Worm (Caenorhabditis elegans) whole organism, L1 larva: ENCODE measurements around the gene C30E1.4.

ENCODE experiments used
- C34B4.2 ChIP-seq: sonication (generic microtip); optimal IDR thresholded peaks from 2 replicates; lab custom pipeline; 2017; ENCODE audit warnings: mild to moderate bottlenecking, missing genetic modification characterization, missing compliant biosample characterization
- Y116A8C.19 ChIP-seq: sonication (generic microtip); optimal IDR thresholded peaks from 2 replicates; lab custom pipeline; 2016; ENCODE audit warnings: missing compliant biosample characterization, missing genetic modification characterization, borderline replicate concordance
- aha-1 ChIP-seq: fragments of 150-350 bp; optimal IDR thresholded peaks from 2 replicates; lab custom pipeline; 2014; ENCODE audit warnings: missing biosample characterization, missing genetic modification characterization
- alr-1 ChIP-seq: fragments of 200-800 bp; sonication (Bioruptor generic); optimal IDR thresholded peaks from 2 replicates; lab custom pipeline; 2018; ENCODE audit warnings: borderline replicate concordance, mild to moderate bottlenecking, missing genetic modification characterization, missing compliant biosample characterization
- ceh-82 ChIP-seq, 3 experiments: fragments of 150-350 bp in 1 of 3; sonication (generic microtip) in 2 of 3; optimal IDR thresholded peaks; 2 replicates each; lab custom pipeline; 2014 to 2017; ENCODE audit warnings: missing biosample characterization in 3 of 3, missing genetic modification characterization in 3 of 3
- ceh-90 ChIP-seq: sonication (generic microtip); optimal IDR thresholded peaks from 2 replicates; lab custom pipeline; 2016; ENCODE audit warnings: missing genetic modification characterization, missing compliant biosample characterization
- dpl-1 ChIP-seq, 3 experiments: fragments of 150-350 bp in 2 of 3; sonication (generic microtip) in 1 of 3; optimal IDR thresholded peaks; 2 replicates each; lab custom pipeline; 2014 to 2017; ENCODE audit warnings: missing biosample characterization in 3 of 3, missing genetic modification characterization in 3 of 3, missing genetic modification reagents in 3 of 3
- efl-1 ChIP-seq, 4 experiments: fragments of 150-350 bp; optimal IDR thresholded peaks in 3 of 4; peaks in 1 of 4; 1 replicate in 1 of 4; 2 replicates in 3 of 4; lab custom pipeline; 2014; ENCODE audit warnings: missing biosample characterization in 2 of 4, missing genetic modification characterization in 2 of 4, missing genetic modification reagents in 2 of 4
- efl-3 ChIP-seq: fragments of 200-800 bp; sonication (Bioruptor generic); optimal IDR thresholded peaks from 2 replicates; lab custom pipeline; 2018; ENCODE audit warnings: mild to moderate bottlenecking, missing genetic modification characterization, missing compliant biosample characterization
- egl-13 ChIP-seq: sonication (generic microtip); optimal IDR thresholded peaks from 2 replicates; lab custom pipeline; 2016; ENCODE audit warnings: missing genotype, missing genetic modification reagents, missing genetic modification characterization, missing compliant biosample characterization
- elt-2 ChIP-seq: sonication (generic microtip); optimal IDR thresholded peaks from 2 replicates; lab custom pipeline; 2016; ENCODE audit warnings: missing genetic modification characterization, mild to moderate bottlenecking, inconsistent platforms, missing compliant biosample characterization, missing genetic modification reagents
- ets-5 ChIP-seq: fragments of 200-800 bp; sonication (Bioruptor generic); IDR thresholded peaks from 2 replicates; pipeline ENCODE4 v1.3.6; 2022; ENCODE audit warnings: missing genetic modification characterization, missing compliant biosample characterization
- fkh-10 ChIP-seq: sonication (generic microtip); optimal IDR thresholded peaks from 2 replicates; lab custom pipeline; 2017; ENCODE audit warnings: missing biosample characterization, missing genetic modification reagents, missing genetic modification characterization
- fkh-8 ChIP-seq: sonication (generic microtip); optimal IDR thresholded peaks from 2 replicates; lab custom pipeline; 2016; ENCODE audit warnings: mild to moderate bottlenecking, missing genetic modification characterization, missing compliant biosample characterization
- fos-1 ChIP-seq: fragments of 150-350 bp; optimal IDR thresholded peaks from 2 replicates; lab custom pipeline; 2014; ENCODE audit warnings: missing biosample characterization, missing genetic modification characterization
- hlh-17 ChIP-seq: fragments of 200-800 bp; sonication (Bioruptor generic); optimal IDR thresholded peaks from 2 replicates; lab custom pipeline; 2018; ENCODE audit warnings: missing genetic modification characterization, mild to moderate bottlenecking, missing compliant biosample characterization, moderate library complexity, borderline replicate concordance
- hlh-4 ChIP-seq: sonication (generic microtip); optimal IDR thresholded peaks from 2 replicates; lab custom pipeline; 2016; ENCODE audit warnings: mild to moderate bottlenecking, missing genetic modification characterization, missing compliant biosample characterization
- isw-1 ChIP-seq: fragments of 200-800 bp; sonication (Bioruptor generic); IDR thresholded peaks from 2 replicates; pipeline ENCODE4 v1.3.6; 2022; ENCODE audit warnings: missing genetic modification characterization, missing compliant biosample characterization
- jun-1 ChIP-seq: fragments of 150-350 bp; optimal IDR thresholded peaks from 2 replicates; lab custom pipeline; 2014; ENCODE audit warnings: missing biosample characterization, missing genetic modification reagents, missing genetic modification characterization
- lin-13 ChIP-seq: fragments of 150-350 bp; optimal IDR thresholded peaks from 2 replicates; lab custom pipeline; 2014; ENCODE audit warnings: missing biosample characterization, missing genetic modification reagents, missing genetic modification characterization
- lin-35 ChIP-seq, 2 experiments: fragments of 150-350 bp; optimal IDR thresholded peaks; 2 replicates each; lab custom pipeline; 2014; ENCODE audit warnings: missing biosample characterization in 2 of 2, missing genetic modification characterization in 2 of 2, missing genetic modification reagents in 2 of 2
- lir-3 ChIP-seq: sonication (generic microtip); optimal IDR thresholded peaks from 2 replicates; lab custom pipeline; 2016; ENCODE audit warnings: mild to moderate bottlenecking, missing genetic modification characterization, moderate library complexity, missing compliant biosample characterization; ENCODE audit not compliant: poor library complexity
- lsy-2 ChIP-seq, 2 experiments: fragments of 150-350 bp; optimal IDR thresholded peaks; 2 replicates each; lab custom pipeline; 2014; ENCODE audit warnings: missing biosample characterization in 2 of 2, missing genetic modification characterization in 2 of 2
- mab-9 ChIP-seq: fragments of 200-800 bp; sonication (Bioruptor generic); IDR thresholded peaks from 2 replicates; pipeline ENCODE4 v1.3.6; 2022; ENCODE audit warnings: missing genetic modification reagents, missing genetic modification characterization, missing compliant biosample characterization
- mdl-1 ChIP-seq, 2 experiments: fragments of 150-350 bp; optimal IDR thresholded peaks; 2 replicates each; lab custom pipeline; 2014 to 2017; ENCODE audit warnings: missing biosample characterization in 2 of 2, missing genetic modification characterization in 2 of 2, inconsistent platforms in 1 of 2
- mef-2 ChIP-seq: fragments of 150-350 bp; optimal IDR thresholded peaks from 2 replicates; lab custom pipeline; 2014; ENCODE audit warnings: missing biosample characterization, missing genetic modification characterization
- mep-1 ChIP-seq: fragments of 150-350 bp; optimal IDR thresholded peaks from 2 replicates; lab custom pipeline; 2014; ENCODE audit warnings: missing biosample characterization, missing genetic modification characterization
- nhr-19 ChIP-seq: fragments of 200-800 bp; sonication (Bioruptor generic); conservative IDR thresholded peaks from 2 replicates; pipeline ENCODE4 v1.3.6; 2022; ENCODE audit warnings: missing genetic modification characterization, missing compliant biosample characterization
- nhr-47 ChIP-seq: sonication (generic microtip); optimal IDR thresholded peaks from 2 replicates; lab custom pipeline; 2016; ENCODE audit warnings: mild to moderate bottlenecking, missing genetic modification characterization, moderate library complexity, missing compliant biosample characterization
- nhr-71 ChIP-seq: sonication (generic microtip); optimal IDR thresholded peaks from 2 replicates; lab custom pipeline; 2016; ENCODE audit warnings: mild to moderate bottlenecking, missing genetic modification characterization, moderate library complexity, missing compliant biosample characterization
- nhr-76 ChIP-seq: sonication (generic microtip); optimal IDR thresholded peaks from 2 replicates; lab custom pipeline; 2017; ENCODE audit warnings: missing biosample characterization, missing genetic modification characterization
- nhr-77 ChIP-seq: fragments of 150-350 bp; optimal IDR thresholded peaks from 2 replicates; lab custom pipeline; 2014; ENCODE audit warnings: missing biosample characterization, missing genetic modification characterization
- nhr-84 ChIP-seq: sonication (generic microtip); optimal IDR thresholded peaks from 2 replicates; lab custom pipeline; 2017; ENCODE audit warnings: missing biosample characterization, missing genetic modification characterization
- nhr-85 ChIP-seq: sonication (generic microtip); peaks from one replicate; lab custom pipeline; 2016; ENCODE audit warnings: missing genetic modification characterization, inconsistent platforms, missing compliant biosample characterization
- pag-3 ChIP-seq: sonication (generic microtip); optimal IDR thresholded peaks from 2 replicates; lab custom pipeline; 2017; ENCODE audit warnings: missing genetic modification characterization, mild to moderate bottlenecking, missing compliant biosample characterization, antibody characterized with exemption, borderline replicate concordance; ENCODE audit not compliant: insufficient read depth
- pax-3 ChIP-seq: fragments of 200-800 bp; sonication (Bioruptor generic); optimal IDR thresholded peaks from 2 replicates; lab custom pipeline; 2018; ENCODE audit warnings: mild to moderate bottlenecking, missing genetic modification characterization, moderate library complexity, missing compliant biosample characterization
- pqm-1 ChIP-seq: sonication (generic microtip); optimal IDR thresholded peaks from 3 replicates; lab custom pipeline; 2017; ENCODE audit warnings: missing biosample characterization, missing genetic modification characterization
- rnt-1 ChIP-seq: sonication (generic microtip); optimal IDR thresholded peaks from 2 replicates; lab custom pipeline; 2016; ENCODE audit warnings: mild to moderate bottlenecking, missing genetic modification characterization, moderate library complexity, missing compliant biosample characterization
- sox-4 ChIP-seq: sonication (generic microtip); optimal IDR thresholded peaks from 2 replicates; lab custom pipeline; 2016; ENCODE audit warnings: missing genetic modification characterization, missing compliant biosample characterization
- sptf-1 ChIP-seq: fragments of 150-350 bp; optimal IDR thresholded peaks from 2 replicates; lab custom pipeline; 2014; ENCODE audit warnings: missing biosample characterization, missing genetic modification characterization
- swsn-7 ChIP-seq: sonication (generic microtip); optimal IDR thresholded peaks from 2 replicates; lab custom pipeline; 2016; ENCODE audit warnings: missing genetic modification characterization, missing compliant biosample characterization
- tbx-2 ChIP-seq: sonication (generic microtip); optimal IDR thresholded peaks from 2 replicates; lab custom pipeline; 2016; ENCODE audit warnings: missing genetic modification characterization, missing compliant biosample characterization
- unc-130 ChIP-seq: fragments of 150-350 bp; optimal IDR thresholded peaks from 2 replicates; lab custom pipeline; 2017; ENCODE audit warnings: missing biosample characterization, missing genetic modification characterization, inconsistent platforms
- unc-30 ChIP-seq: sonication (generic microtip); optimal IDR thresholded peaks from 2 replicates; lab custom pipeline; 2017; ENCODE audit warnings: missing biosample characterization, missing genetic modification characterization
- unc-62 ChIP-seq: fragments of 150-350 bp; optimal IDR thresholded peaks from 2 replicates; lab custom pipeline; 2014; ENCODE audit warnings: missing biosample characterization, missing genetic modification reagents, missing genetic modification characterization
- xbp-1 ChIP-seq: sonication (generic microtip); optimal IDR thresholded peaks from 2 replicates; lab custom pipeline; 2016; ENCODE audit warnings: missing genetic modification characterization, missing compliant biosample characterization
- zag-1 ChIP-seq: fragments of 150-350 bp; optimal IDR thresholded peaks from 2 replicates; lab custom pipeline; 2014; ENCODE audit warnings: missing biosample characterization, missing genetic modification characterization
- zip-4 ChIP-seq: fragments of 200-800 bp; sonication (Bioruptor generic); optimal IDR thresholded peaks from 2 replicates; lab custom pipeline; 2018; ENCODE audit warnings: mild to moderate bottlenecking, missing genetic modification characterization, moderate library complexity, missing compliant biosample characterization
- ztf-11 ChIP-seq, 2 experiments: sonication (generic microtip); optimal IDR thresholded peaks; 2 replicates each; lab custom pipeline; 2016 to 2017; ENCODE audit warnings: missing genetic modification characterization in 2 of 2, missing biosample characterization in 1 of 2, missing compliant biosample characterization in 1 of 2
- ztf-4 ChIP-seq: fragments of 150-350 bp; optimal IDR thresholded peaks from 2 replicates; lab custom pipeline; 2014; ENCODE audit warnings: missing biosample characterization, missing genetic modification characterization

Gene C30E1.4

ce11 chrX:16929560-16930332 lies 6.0 kb downstream of the C30E1.4 start:
- TF ChIP-seq ztf-11 (tag; optimal IDR thresholded peaks at IDR 0.05; lab: Kevin White, UChicago) = peak in 1 of 2 experiments; percentile 88
- peak; percentile 9 for TF ChIP-seq C34B4.2
- peak; percentile 74 for TF ChIP-seq aha-1
- peak; percentile 99 for TF ChIP-seq nhr-77 (tag; lab: Kevin White, UChicago)
- TF ChIP-seq pag-3 (tag; lab: Kevin White, UChicago) = no peak
- peak; percentile 86 for TF ChIP-seq lir-3 (tag; lab: Kevin White, UChicago)
- peak; percentile 89 for TF ChIP-seq nhr-76 (tag; lab: Kevin White, UChicago)
- TF ChIP-seq mab-9 (GFP tag; lab: Robert Waterston, UW) = peak; percentile 85
- TF ChIP-seq nhr-85 = peak; percentile 99
- peak; percentile 82 to 99 for TF ChIP-seq mdl-1 (tag; optimal IDR thresholded peaks at IDR 0.05; lab: Kevin White, UChicago)
- no peak for TF ChIP-seq hlh-17 (GFP tag; lab: Kevin White, UChicago)
- no peak for TF ChIP-seq ceh-90
- peak; percentile 90 to 97 for TF ChIP-seq lsy-2 (tag; optimal IDR thresholded peaks at IDR 0.05; lab: Kevin White, UChicago)
- TF ChIP-seq nhr-47 (tag; lab: Kevin White, UChicago) = peak; percentile 99
- peak; percentile 50 for TF ChIP-seq pqm-1 (tag; lab: Kevin White, UChicago)
- peak; percentile 99 for TF ChIP-seq lin-13 (GFP tag; lab: Kevin White, UChicago)
- TF ChIP-seq sptf-1 (tag; lab: Kevin White, UChicago) = no peak
- TF ChIP-seq pax-3 (tag; lab: Kevin White, UChicago) = peak; percentile 97
- TF ChIP-seq dpl-1 (GFP tag; optimal IDR thresholded peaks at IDR 0.05; lab: Kevin White, UChicago) = peak; percentile 55 to 72 (median 68)
- TF ChIP-seq ceh-82 (tag; optimal IDR thresholded peaks at IDR 0.05; lab: Kevin White, UChicago) = peak; percentile 72 to 94 (median 91)
- TF ChIP-seq zip-4 = peak; percentile 97
- peak; percentile 97 for TF ChIP-seq fkh-10
- peak; percentile 99 for TF ChIP-seq tbx-2
- peak; percentile 91 for TF ChIP-seq isw-1
- peak; percentile 96 for TF ChIP-seq nhr-19 (GFP tag; lab: Robert Waterston, UW)
- no peak for TF ChIP-seq hlh-4
- no peak for TF ChIP-seq alr-1 (tag; lab: Kevin White, UChicago)
- peak; percentile 97 for TF ChIP-seq egl-13 (tag; lab: Kevin White, UChicago)
- no peak for TF ChIP-seq ets-5
- TF ChIP-seq ztf-4 = peak; percentile 97
- TF ChIP-seq elt-2 (tag; lab: Kevin White, UChicago) = peak; percentile 82
- TF ChIP-seq mef-2 (tag; lab: Kevin White, UChicago) = peak; percentile 95
- peak; percentile 90 for TF ChIP-seq sox-4 (tag; lab: Kevin White, UChicago)
- TF ChIP-seq fos-1 (tag; lab: Kevin White, UChicago) = peak; percentile 95
- TF ChIP-seq efl-1 (optimal IDR thresholded peaks at IDR 0.05; lab: Kevin White, UChicago) = peak; percentile 84 to 92
- peak; percentile 60 to 96 for TF ChIP-seq efl-1 (GFP tag; optimal IDR thresholded peaks at IDR 0.05 in 1 of 2; lab: Kevin White, UChicago)
- TF ChIP-seq lin-35 (GFP tag; optimal IDR thresholded peaks at IDR 0.05; lab: Kevin White, UChicago) = peak; percentile 81 to 92
- TF ChIP-seq rnt-1 (tag; lab: Kevin White, UChicago) = peak; percentile 84
- peak; percentile 100 for TF ChIP-seq nhr-71 (tag; lab: Kevin White, UChicago)
- TF ChIP-seq unc-30 = peak; percentile 15
- no peak for TF ChIP-seq unc-62 (GFP tag; lab: Kevin White, UChicago)
- TF ChIP-seq jun-1 (tag; lab: Kevin White, UChicago) = peak; percentile 99
- TF ChIP-seq fkh-8 (tag; lab: Kevin White, UChicago) = peak; percentile 100
- TF ChIP-seq unc-130 (tag; lab: Kevin White, UChicago) = peak; percentile 86
- TF ChIP-seq zag-1 = peak; percentile 91
- no peak for TF ChIP-seq efl-3 (GFP tag; lab: Kevin White, UChicago)
- TF ChIP-seq swsn-7 (tag; lab: Kevin White, UChicago) = peak; percentile 98
- TF ChIP-seq nhr-84 (tag; lab: Kevin White, UChicago) = no peak
- TF ChIP-seq Y116A8C.19 = no peak
- peak; percentile 95 for TF ChIP-seq xbp-1 (tag; lab: Kevin White, UChicago)
- TF ChIP-seq mep-1 (tag; lab: Kevin White, UChicago) = peak; percentile 91
